Fruit fly (Drosophila melanogaster) whole organism, embryonic: ENCODE data around the gene CG17752.
A peak's percentile ranks its signal among the peaks of the same experiment; 100 is the strongest.

Experiments used
- Aef1 ChIP-seq: fragments of 200-800 bp; sonication (Bioruptor generic); IDR thresholded peaks from 3 replicates; pipeline ENCODE4 v1.3.6; 2022; ENCODE audit warnings: missing biosample characterization, missing genetic modification characterization
- Blimp-1 ChIP-seq: fragments of 200-800 bp; sonication (Bioruptor generic); optimal IDR thresholded peaks from 3 replicates; lab custom pipeline; 2018; ENCODE audit warnings: missing biosample characterization, missing genetic modification characterization, mild to moderate bottlenecking, moderate library complexity, missing genetic modification reagents
- CG11085 ChIP-seq: fragments of 200-800 bp; sonication (Bioruptor generic); IDR thresholded peaks from 2 replicates; pipeline ENCODE4 v1.3.6; 2022; ENCODE audit warnings: missing biosample characterization, missing genetic modification characterization
- CG15011 ChIP-seq: fragments of 200-800 bp; sonication (Bioruptor generic); optimal IDR thresholded peaks from 3 replicates; lab custom pipeline; 2018; ENCODE audit warnings: missing biosample characterization, mild to moderate bottlenecking, missing genetic modification characterization
- CG1529 ChIP-seq: fragments of 200-800 bp; sonication (Bioruptor generic); optimal IDR thresholded peaks from 3 replicates; lab custom pipeline; 2018; ENCODE audit warnings: missing biosample characterization, missing genetic modification characterization
- CG1602 ChIP-seq: fragments of 200-800 bp; sonication (Bioruptor generic); optimal IDR thresholded peaks from 3 replicates; lab custom pipeline; 2016; ENCODE audit warnings: missing biosample characterization, missing genetic modification characterization
- CG1603 ChIP-seq: fragments of 200-800 bp; sonication (Bioruptor generic); optimal IDR thresholded peaks from 2 replicates; lab custom pipeline; 2019; ENCODE audit warnings: missing biosample characterization, mild to moderate bottlenecking, missing genetic modification characterization, moderate library complexity
- CG16815 ChIP-seq: fragments of 200-800 bp; sonication (Bioruptor generic); optimal IDR thresholded peaks from 3 replicates; lab custom pipeline; 2017; ENCODE audit warnings: missing biosample characterization, mild to moderate bottlenecking, missing genetic modification characterization
- CG16863 ChIP-seq: fragments of 200-800 bp; sonication (Bioruptor generic); optimal IDR thresholded peaks from 3 replicates; lab custom pipeline; 2016; ENCODE audit warnings: missing biosample characterization, missing genetic modification characterization
- CG17568 ChIP-seq: fragments of 200-800 bp; sonication (Bioruptor generic); optimal IDR thresholded peaks from 2 replicates; lab custom pipeline; 2018; ENCODE audit warnings: missing biosample characterization, mild to moderate bottlenecking, missing genetic modification characterization, moderate library complexity
- CG1832 ChIP-seq: fragments of 200-800 bp; sonication (Bioruptor generic); optimal IDR thresholded peaks from 2 replicates; lab custom pipeline; 2017; ENCODE audit warnings: missing biosample characterization, mild to moderate bottlenecking, missing genetic modification characterization, inconsistent platforms
- CG2889 ChIP-seq: fragments of 200-800 bp; sonication (Bioruptor generic); IDR thresholded peaks from 3 replicates; pipeline ENCODE4 v1.3.6; 2022; ENCODE audit warnings: missing biosample characterization, missing genetic modification characterization
- CG3163 ChIP-seq: fragments of 200-800 bp; sonication (Bioruptor generic); optimal IDR thresholded peaks from 3 replicates; lab custom pipeline; 2016; ENCODE audit warnings: missing biosample characterization, missing genetic modification characterization
- CG32767 ChIP-seq: fragments of 200-800 bp; sonication (Bioruptor generic); IDR thresholded peaks from 2 replicates; pipeline ENCODE4 v1.3.6; 2022; ENCODE audit warnings: missing biosample characterization, missing genetic modification characterization
- CG4617 ChIP-seq: fragments of 200-800 bp; sonication (Bioruptor generic); optimal IDR thresholded peaks from 3 replicates; lab custom pipeline; 2016; ENCODE audit warnings: missing biosample characterization, missing genetic modification characterization, borderline replicate concordance
- CG4854 ChIP-seq: fragments of 200-800 bp; sonication (Bioruptor generic); optimal IDR thresholded peaks from 2 replicates; lab custom pipeline; 2016; ENCODE audit warnings: missing biosample characterization, missing genetic modification characterization, inconsistent platforms
- CG6813 ChIP-seq: fragments of 200-800 bp; sonication (Bioruptor generic); optimal IDR thresholded peaks from 2 replicates; lab custom pipeline; 2017; ENCODE audit warnings: missing biosample characterization, missing genetic modification characterization, mild to moderate bottlenecking, moderate library complexity, missing genetic modification reagents
- CG7372 ChIP-seq: fragments of 200-800 bp; sonication (Bioruptor generic); IDR thresholded peaks from 2 replicates; pipeline ENCODE4 v1.3.6; 2022; ENCODE audit warnings: missing biosample characterization, missing genetic modification characterization
- CG7786 ChIP-seq: fragments of 200-800 bp; sonication (Bioruptor generic); optimal IDR thresholded peaks from 2 replicates; lab custom pipeline; 2016; ENCODE audit warnings: missing biosample characterization, missing genetic modification characterization
- CG8290 ChIP-seq, 3 experiments: fragments of 200-800 bp; sonication (Bioruptor generic); optimal IDR thresholded peaks; 2 replicates each; lab custom pipeline; 2016 to 2019; ENCODE audit warnings: missing biosample characterization in 3 of 3, missing genetic modification characterization in 3 of 3, mild to moderate bottlenecking in 2 of 3, moderate library complexity in 1 of 3
- CG9876 ChIP-seq: fragments of 200-800 bp; sonication (Bioruptor generic); optimal IDR thresholded peaks from 2 replicates; lab custom pipeline; 2016; ENCODE audit warnings: missing biosample characterization, missing genetic modification characterization
- Fer1 ChIP-seq: fragments of 200-800 bp; sonication (Bioruptor generic); optimal IDR thresholded peaks from 2 replicates; lab custom pipeline; 2017; ENCODE audit warnings: missing biosample characterization, mild to moderate bottlenecking, missing genetic modification characterization
- HLH4C ChIP-seq: fragments of 200-800 bp; sonication (Bioruptor generic); IDR thresholded peaks from 3 replicates; pipeline ENCODE4 v1.3.6; 2022; ENCODE audit warnings: missing biosample characterization, missing genetic modification characterization; ENCODE audit not compliant: partially characterized antibody
- HmgZ ChIP-seq: fragments of 200-800 bp; sonication (Bioruptor generic); optimal IDR thresholded peaks from 2 replicates; lab custom pipeline; 2018; ENCODE audit warnings: missing biosample characterization, mild to moderate bottlenecking, missing genetic modification characterization
- Hr39 ChIP-seq: fragments of >200 bp; optimal IDR thresholded peaks from 2 replicates; lab custom pipeline; 2017
- Jarid2 ChIP-seq: fragments of 200-800 bp; sonication (Bioruptor generic); optimal IDR thresholded peaks from 3 replicates; lab custom pipeline; 2017; ENCODE audit warnings: mild to moderate bottlenecking, missing biosample characterization, missing genetic modification reagents, missing genetic modification characterization
- Meics ChIP-seq: fragments of 200-800 bp; sonication (Bioruptor generic); optimal IDR thresholded peaks from 2 replicates; lab custom pipeline; 2017; ENCODE audit warnings: missing biosample characterization, mild to moderate bottlenecking, missing genetic modification characterization
- NC2β ChIP-seq: fragments of 200-800 bp; sonication (Bioruptor generic); optimal IDR thresholded peaks from 2 replicates; lab custom pipeline; 2016; ENCODE audit warnings: missing biosample characterization, missing genetic modification characterization
- Nf-YB ChIP-seq: fragments of 200-800 bp; sonication (Bioruptor generic); optimal IDR thresholded peaks from 3 replicates; lab custom pipeline; 2019; ENCODE audit warnings: missing biosample characterization, mild to moderate bottlenecking, missing genetic modification characterization, moderate library complexity
- Six4 ChIP-seq: fragments of 200-800 bp; sonication (Bioruptor generic); optimal IDR thresholded peaks from 2 replicates; lab custom pipeline; 2016; ENCODE audit warnings: missing biosample characterization, missing genetic modification characterization
- al ChIP-seq: fragments of 200-800 bp; sonication (Bioruptor generic); IDR thresholded peaks from 2 replicates; pipeline ENCODE4 v1.3.6; 2022; ENCODE audit warnings: missing biosample characterization, missing genetic modification characterization
- ap ChIP-seq: fragments of 200-800 bp; sonication (Bioruptor generic); IDR thresholded peaks from 2 replicates; pipeline ENCODE4 v1.3.6; 2022; ENCODE audit warnings: missing biosample characterization, missing genetic modification characterization
- ara ChIP-seq: fragments of 200-800 bp; sonication (Bioruptor generic); IDR thresholded peaks from 2 replicates; pipeline ENCODE4 v1.3.6; 2022; ENCODE audit warnings: missing biosample characterization, missing genetic modification characterization
- dpn ChIP-seq, 2 experiments: fragments of 200-800 bp; sonication (Bioruptor generic); optimal IDR thresholded peaks; 3 replicates each; lab custom pipeline; 2016; ENCODE audit warnings: missing biosample characterization in 2 of 2, missing genetic modification characterization in 2 of 2
- emc ChIP-seq: fragments of 200-800 bp; sonication (Bioruptor generic); optimal IDR thresholded peaks from 2 replicates; lab custom pipeline; 2016; ENCODE audit warnings: missing biosample characterization, missing genetic modification characterization
- en ChIP-seq: fragments of 200-800 bp; sonication (Bioruptor generic); optimal IDR thresholded peaks from 2 replicates; lab custom pipeline; 2016; ENCODE audit warnings: missing biosample characterization, missing genetic modification characterization
- fd64A ChIP-seq: fragments of 200-800 bp; sonication (Bioruptor generic); optimal IDR thresholded peaks from 3 replicates; lab custom pipeline; 2018; ENCODE audit warnings: missing biosample characterization, mild to moderate bottlenecking, missing genetic modification characterization
- gsb-n ChIP-seq: fragments of 200-800 bp; sonication (Bioruptor generic); optimal IDR thresholded peaks from 3 replicates; lab custom pipeline; 2018; ENCODE audit warnings: missing biosample characterization, mild to moderate bottlenecking, missing genetic modification characterization
- hth ChIP-seq: fragments of >200 bp; optimal IDR thresholded peaks from 2 replicates; lab custom pipeline; 2017; ENCODE audit warnings: inconsistent platforms
- kay ChIP-seq: fragments of 200-800 bp; sonication (Bioruptor generic); optimal IDR thresholded peaks from 2 replicates; lab custom pipeline; 2016; ENCODE audit warnings: missing biosample characterization, missing genetic modification characterization
- maf-S ChIP-seq: fragments of 200-800 bp; sonication (Bioruptor generic); optimal IDR thresholded peaks from 2 replicates; lab custom pipeline; 2016; ENCODE audit warnings: missing biosample characterization, missing genetic modification characterization
- nerfin-1 ChIP-seq: fragments of 200-800 bp; sonication (Bioruptor generic); optimal IDR thresholded peaks from 3 replicates; lab custom pipeline; 2019; ENCODE audit warnings: missing biosample characterization, mild to moderate bottlenecking, missing genetic modification characterization, moderate library complexity
- pita ChIP-seq: fragments of 200-800 bp; sonication (Bioruptor generic); optimal IDR thresholded peaks from 2 replicates; lab custom pipeline; 2017; ENCODE audit warnings: missing biosample characterization, mild to moderate bottlenecking, missing genetic modification characterization
- pzg ChIP-seq: fragments of 200-800 bp; sonication (Bioruptor generic); optimal IDR thresholded peaks from 3 replicates; lab custom pipeline; 2018; ENCODE audit warnings: missing biosample characterization, mild to moderate bottlenecking, missing genetic modification characterization, moderate library complexity
- ranshi ChIP-seq: fragments of 200-800 bp; sonication (Bioruptor generic); IDR thresholded peaks from 2 replicates; pipeline ENCODE4 v1.3.6; 2022; ENCODE audit warnings: missing biosample characterization, missing genetic modification characterization
- sim ChIP-seq: fragments of 200-800 bp; sonication (Bioruptor generic); IDR thresholded peaks from 2 replicates; pipeline ENCODE4 v1.3.6; 2022; ENCODE audit warnings: missing biosample characterization, missing genetic modification characterization
- sqz ChIP-seq: fragments of 200-800 bp; sonication (Bioruptor generic); optimal IDR thresholded peaks from 3 replicates; lab custom pipeline; 2018; ENCODE audit warnings: missing biosample characterization, mild to moderate bottlenecking, missing genetic modification characterization
- unpg ChIP-seq: fragments of 200-800 bp; sonication (Bioruptor generic); optimal IDR thresholded peaks from 3 replicates; lab custom pipeline; 2018; ENCODE audit warnings: missing biosample characterization, mild to moderate bottlenecking, missing genetic modification characterization, moderate library complexity
- wek ChIP-seq: fragments of 200-800 bp; sonication (Bioruptor generic); optimal IDR thresholded peaks from 3 replicates; lab custom pipeline; 2018; ENCODE audit warnings: missing biosample characterization, mild to moderate bottlenecking, missing genetic modification characterization, moderate library complexity
- wor ChIP-seq: fragments of 200-800 bp; sonication (Bioruptor generic); IDR thresholded peaks from 2 replicates; pipeline ENCODE4 v1.3.6; 2022; ENCODE audit warnings: missing biosample characterization, missing genetic modification characterization
- zen2 ChIP-seq: fragments of 200-800 bp; sonication (Bioruptor generic); IDR thresholded peaks from 3 replicates; pipeline ENCODE4 v1.3.6; 2022; ENCODE audit warnings: missing biosample characterization, missing genetic modification characterization; ENCODE audit not compliant: partially characterized antibody

The CG17752 gene

dm6 chr3R:19584818-19585217 lies 25.2 kb upstream of the CG17752 start (continued):
- TF ChIP-seq Aef1 (GFP tag; lab: Robert Waterston, UW) (no peak), CG3163 (GFP tag; lab: Kevin White, UChicago) (peak; percentile 61), CG8290 (GFP tag; optimal IDR thresholded peaks at IDR 0.05; lab: Kevin White, UChicago) (peak; percentile 87), CG8290 (tag; optimal IDR thresholded peaks at IDR 0.05; lab: Kevin White, UChicago) (peak; percentile 86 to 94), sim (GFP tag; lab: Robert Waterston, UW) (peak; percentile 78), kay (GFP tag; lab: Kevin White, UChicago) (peak; percentile 32), maf-S (GFP tag; lab: Kevin White, UChicago) (peak; percentile 62), ranshi (peak; percentile 59; the same call in 1 of the 2 replicates), en (GFP tag; lab: Kevin White, UChicago) (peak; percentile 76), wek (peak; percentile 93), Meics (GFP tag; lab: Kevin White, UChicago) (peak; percentile 75), unpg (GFP tag; lab: Kevin White, UChicago) (peak; percentile 86), CG4617 (GFP tag; lab: Kevin White, UChicago) (peak; percentile 53), emc (GFP tag; lab: Kevin White, UChicago) (no peak), hth (lab: Kevin White, UChicago) (no peak), CG6813 (GFP tag; lab: Kevin White, UChicago) (peak; percentile 96), pzg (GFP tag; lab: Kevin White, UChicago) (no peak), Fer1 (peak; percentile 91), zen2 (GFP tag; lab: Robert Waterston, UW) (no peak), Nf-YB (GFP tag; lab: Kevin White, UChicago) (peak; percentile 70), CG11085 (GFP tag; lab: Robert Waterston, UW) (no peak), CG17568 (peak; percentile 92), fd64A (peak; percentile 97), Jarid2 (GFP tag; lab: Kevin White, UChicago) (peak; percentile 75), ap (GFP tag; lab: Robert Waterston, UW) (peak; percentile 65), CG2889 (GFP tag; lab: Robert Waterston, UW) (no peak), Six4 (GFP tag; lab: Kevin White, UChicago) (peak; percentile 84), CG7786 (GFP tag; lab: Kevin White, UChicago) (peak; percentile 49), HmgZ (tag; lab: Kevin White, UChicago) (peak; percentile 75), HLH4C (no peak), CG32767 (GFP tag; lab: Robert Waterston, UW) (peak; percentile 67), al (GFP tag; lab: Robert Waterston, UW) (no peak), nerfin-1 (tag; lab: Kevin White, UChicago) (peak; percentile 89), CG4854 (GFP tag; lab: Kevin White, UChicago) (peak; percentile 72), wor (GFP tag; lab: Robert Waterston, UW) (no peak), Hr39 (no peak), CG1832 (no peak), CG9876 (peak; percentile 56), Blimp-1 (peak; percentile 86), pita (GFP tag; lab: Kevin White, UChicago) (no peak), CG7372 (no peak), ara (GFP tag; lab: Robert Waterston, UW) (peak; percentile 82), CG1529 (GFP tag; lab: Kevin White, UChicago) (peak; percentile 91), CG1603 (peak; percentile 92), gsb-n (tag; lab: Kevin White, UChicago) (peak; percentile 93), CG16815 (GFP tag; lab: Kevin White, UChicago) (peak; percentile 56), CG16863 (GFP tag; lab: Kevin White, UChicago) (peak; percentile 84), dpn (GFP tag; optimal IDR thresholded peaks at IDR 0.05; lab: Kevin White, UChicago) (peak; percentile 66 to 67), CG1602 (GFP tag; lab: Kevin White, UChicago) (peak; percentile 81), CG15011 (GFP tag; lab: Kevin White, UChicago) (peak; percentile 90), NC2β (GFP tag; lab: Kevin White, UChicago) (peak; percentile 88), sqz (GFP tag; lab: Kevin White, UChicago) (peak; percentile 95)
